Fruit fly (Drosophila melanogaster): Measurements from ENCODE around the gene CG14454.

DNA sequence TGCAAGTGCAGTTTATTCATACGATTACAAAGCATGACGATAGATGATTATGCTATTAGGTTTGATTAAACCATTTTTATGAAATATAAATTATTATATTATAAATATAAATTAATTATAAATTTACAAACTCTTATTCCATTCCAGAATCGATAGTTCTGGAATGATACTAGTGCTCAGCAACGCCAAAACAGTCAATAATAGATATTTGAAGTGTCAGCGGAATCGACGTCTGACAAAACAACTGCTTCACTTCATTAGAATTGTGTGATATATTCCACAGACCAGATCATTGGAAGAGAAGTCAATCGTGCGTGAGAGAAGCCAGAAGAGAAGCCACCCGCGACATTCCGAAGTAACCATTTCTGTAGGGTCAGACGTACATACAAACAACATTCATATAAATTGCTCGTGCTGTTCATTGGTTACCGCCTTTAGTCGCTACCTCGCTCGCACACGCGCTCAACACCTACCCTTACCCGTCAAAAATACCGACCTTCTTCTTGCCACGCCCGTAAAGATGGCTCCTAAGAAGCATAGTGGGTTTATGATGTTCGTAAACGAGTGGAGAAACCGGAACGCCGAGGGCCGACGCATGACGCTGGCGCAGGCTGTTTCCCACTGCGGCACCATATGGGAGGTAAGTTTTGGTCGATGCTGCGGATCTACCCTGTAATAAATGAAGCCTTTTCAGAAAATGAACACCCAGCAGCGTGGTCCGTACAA lies 31.9 kb upstream of the CG14454 start:
- TF ChIP-seq Gug (GFP tag; IDR thresholded peaks at IDR 0.05): no peak
- no peak for TF ChIP-seq Eip93F (GFP tag; optimal IDR thresholded peaks at IDR 0.05)

Measured in whole organism, prepupa.